Worm (Caenorhabditis elegans) whole organism, L2 larva: ENCODE data around the gene prmt-9.

Experiments used
- ama-1 ChIP-seq: fragments of 150-350 bp; optimal IDR thresholded peaks from 2 replicates; lab custom pipeline; 2018; ENCODE audit warnings: inconsistent platforms
- nhr-12 ChIP-seq: fragments of 150-350 bp; optimal IDR thresholded peaks from 2 replicates; lab custom pipeline; 2014; ENCODE audit warnings: missing biosample characterization, missing genetic modification characterization
- zag-1 ChIP-seq: fragments of 150-350 bp; optimal IDR thresholded peaks from 2 replicates; lab custom pipeline; 2014; ENCODE audit warnings: missing biosample characterization, missing genetic modification characterization

- TF ChIP-seq nhr-12 (no peak), zag-1 (tag; lab: Kevin White, UChicago) (no peak), ama-1 (lab: Kevin White, UChicago) (no peak)
Observed at ce11 chrIV:12728162-12728561, 44.0 kb upstream of the prmt-9 start.
